Fruit fly (Drosophila melanogaster): ENCODE measurements around the gene CG14710.

Gene CG14710

DNA sequence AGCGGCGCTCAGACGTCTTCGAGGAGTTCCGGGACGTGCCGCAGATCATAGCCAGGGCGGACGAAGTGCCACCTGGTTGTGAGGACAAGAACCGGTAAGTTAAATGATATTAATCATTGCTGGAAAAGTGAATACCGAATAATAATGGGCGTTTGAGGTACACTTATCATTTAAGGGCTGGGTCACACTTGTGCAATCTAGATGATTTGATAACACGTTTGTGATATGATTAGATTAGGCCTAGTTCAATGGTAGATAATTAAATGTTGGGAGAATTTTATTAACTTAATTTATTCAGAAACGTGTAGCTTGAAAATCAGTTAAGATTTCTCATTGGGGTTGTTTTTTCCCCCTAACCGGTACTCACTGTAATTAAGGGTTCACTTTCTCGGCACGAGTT lies 51.0 kb downstream of the CG14710 start (continued):
- TF ChIP-seq Hey (tag; optimal IDR thresholded peaks at IDR 0.05) (peak; percentile 49), ewg (GFP tag; optimal IDR thresholded peaks at IDR 0.05) (no peak)
